Worm (Caenorhabditis elegans): ENCODE data around the gene str-47.

- TF ChIP-seq ets-5 (GFP tag; IDR thresholded peaks at IDR 0.05) = no peak
- TF ChIP-seq ztf-11 (tag; optimal IDR thresholded peaks at IDR 0.05) = no peak
- TF ChIP-seq nhr-28 (tag; optimal IDR thresholded peaks at IDR 0.05) = no peak
- TF ChIP-seq nhr-237 (tag; optimal IDR thresholded peaks at IDR 0.05) = no peak
- TF ChIP-seq alr-1 (tag; optimal IDR thresholded peaks at IDR 0.05; ENCODE audit: borderline replicate concordance) = no peak
- no peak for TF ChIP-seq unc-62 (GFP tag; optimal IDR thresholded peaks at IDR 0.05)
Observed at ce11 chrV:7600149-7600548, 45.4 kb upstream of the str-47 start, which contains the start of gene C50E3.9.

Data from whole organism, L1 larva.